Fruit fly (Drosophila melanogaster) whole organism, embryonic: ENCODE measurements around the gene CG32281.
A peak's percentile ranks its signal among the peaks of the same experiment; 100 is the strongest.

Experiments
- Bteb2 ChIP-seq: fragments of 200-800 bp; sonication (Bioruptor generic); optimal IDR thresholded peaks from 2 replicates; lab custom pipeline; 2016; ENCODE audit warnings: missing biosample characterization, missing genetic modification characterization
- C15 ChIP-seq: fragments of 200-800 bp; sonication (Bioruptor generic); IDR thresholded peaks from 3 replicates; pipeline ENCODE4 v1.3.6; 2022; ENCODE audit warnings: missing biosample characterization, missing genetic modification characterization
- CG10209 ChIP-seq: fragments of 200-800 bp; sonication (Bioruptor generic); optimal IDR thresholded peaks from 3 replicates; lab custom pipeline; 2017; ENCODE audit warnings: missing biosample characterization, mild to moderate bottlenecking, missing genetic modification characterization, missing genetic modification reagents
- CG10543 ChIP-seq: fragments of 200-800 bp; sonication (Bioruptor generic); optimal IDR thresholded peaks from 3 replicates; lab custom pipeline; 2017; ENCODE audit warnings: missing biosample characterization, mild to moderate bottlenecking, missing genetic modification characterization, moderate library complexity
- CG12155 ChIP-seq: fragments of 200-800 bp; sonication (Bioruptor generic); optimal IDR thresholded peaks from 3 replicates; lab custom pipeline; 2016; ENCODE audit warnings: missing biosample characterization, missing genetic modification characterization
- CG14014 ChIP-seq: fragments of 200-800 bp; sonication (Bioruptor generic); IDR thresholded peaks from 2 replicates; pipeline ENCODE4 v1.3.6; 2022; ENCODE audit warnings: missing biosample characterization, missing genetic modification characterization
- CG14710 ChIP-seq: fragments of 200-800 bp; sonication (Bioruptor generic); optimal IDR thresholded peaks from 3 replicates; lab custom pipeline; 2019; ENCODE audit warnings: missing biosample characterization, mild to moderate bottlenecking, missing genetic modification characterization, moderate library complexity
- CG15073 ChIP-seq: fragments of 200-800 bp; sonication (Bioruptor generic); optimal IDR thresholded peaks from 2 replicates; lab custom pipeline; 2016; ENCODE audit warnings: missing biosample characterization, missing genetic modification characterization
- CG15601 ChIP-seq: fragments of 200-800 bp; sonication (Bioruptor generic); optimal IDR thresholded peaks from 3 replicates; lab custom pipeline; 2019; ENCODE audit warnings: missing biosample characterization, mild to moderate bottlenecking, missing genetic modification characterization, moderate library complexity
- CG15696 ChIP-seq: fragments of 200-800 bp; sonication (Bioruptor generic); optimal IDR thresholded peaks from 2 replicates; lab custom pipeline; 2019; ENCODE audit warnings: missing biosample characterization, mild to moderate bottlenecking, missing genetic modification characterization, moderate library complexity
- CG17328 ChIP-seq: fragments of 200-800 bp; sonication (Bioruptor generic); IDR thresholded peaks from 2 replicates; pipeline ENCODE4 v1.3.6; 2022; ENCODE audit warnings: missing biosample characterization, missing genetic modification characterization
- CG17385 ChIP-seq: fragments of 200-800 bp; sonication (Bioruptor generic); optimal IDR thresholded peaks from 3 replicates; lab custom pipeline; 2018; ENCODE audit warnings: missing biosample characterization, mild to moderate bottlenecking, missing genetic modification characterization
- CG17829 ChIP-seq: fragments of 200-800 bp; optimal IDR thresholded peaks from 2 replicates; lab custom pipeline; 2019; ENCODE audit warnings: missing biosample characterization, mild to moderate bottlenecking, missing genetic modification characterization, moderate library complexity
- CG31365 ChIP-seq: fragments of 200-800 bp; sonication (Bioruptor generic); optimal IDR thresholded peaks from 2 replicates; lab custom pipeline; 2018; ENCODE audit warnings: missing biosample characterization, mild to moderate bottlenecking, missing genetic modification characterization
- CG33557 ChIP-seq: fragments of 200-800 bp; sonication (Bioruptor generic); optimal IDR thresholded peaks from 2 replicates; lab custom pipeline; 2019; ENCODE audit warnings: missing biosample characterization, mild to moderate bottlenecking, missing genetic modification characterization, moderate library complexity
- CG4360 ChIP-seq: fragments of 200-800 bp; sonication (Bioruptor generic); IDR thresholded peaks from 2 replicates; pipeline ENCODE4 v1.3.6; 2022; ENCODE audit warnings: missing biosample characterization, missing genetic modification characterization
- CG4820 ChIP-seq: fragments of 200-800 bp; sonication (Bioruptor generic); optimal IDR thresholded peaks from 3 replicates; lab custom pipeline; 2016; ENCODE audit warnings: missing biosample characterization, missing genetic modification characterization
- CG5953 ChIP-seq: fragments of 200-800 bp; sonication (Bioruptor generic); IDR thresholded peaks from 2 replicates; pipeline ENCODE4 v1.3.6; 2022; ENCODE audit warnings: missing biosample characterization, missing genetic modification characterization
- CG7839 ChIP-seq: fragments of 200-800 bp; sonication (Bioruptor generic); optimal IDR thresholded peaks from 3 replicates; lab custom pipeline; 2018; ENCODE audit warnings: missing biosample characterization, mild to moderate bottlenecking, missing genetic modification characterization, moderate library complexity
- CG8765 ChIP-seq: fragments of 200-800 bp; sonication (Bioruptor generic); IDR thresholded peaks from 2 replicates; pipeline ENCODE4 v1.3.6; 2022; ENCODE audit warnings: missing biosample characterization, missing genetic modification characterization
- Dbx ChIP-seq: fragments of 200-800 bp; sonication (Bioruptor generic); IDR thresholded peaks from 3 replicates; pipeline ENCODE4 v1.3.6; 2022; ENCODE audit warnings: missing biosample characterization, missing genetic modification characterization
- Dll ChIP-seq: fragments of 200-800 bp; sonication (Bioruptor generic); IDR thresholded peaks from 4 replicates; pipeline ENCODE4 v1.3.6; 2022; ENCODE audit warnings: missing biosample characterization, missing genetic modification characterization; ENCODE audit not compliant: partially characterized antibody
- Fer1 ChIP-seq: fragments of 200-800 bp; sonication (Bioruptor generic); optimal IDR thresholded peaks from 2 replicates; lab custom pipeline; 2017; ENCODE audit warnings: missing biosample characterization, mild to moderate bottlenecking, missing genetic modification characterization
- Med ChIP-seq: fragments of 200-800 bp; sonication (Bioruptor generic); peaks from one replicate; lab custom pipeline; 2016; ENCODE audit warnings: missing biosample characterization, missing genetic modification characterization, mild to moderate bottlenecking, inconsistent platforms, moderate library complexity
- Myb ChIP-seq: fragments of 200-800 bp; sonication (Bioruptor generic); optimal IDR thresholded peaks from 2 replicates; lab custom pipeline; 2016; ENCODE audit warnings: missing biosample characterization, missing genetic modification characterization
- NK7.1 ChIP-seq: fragments of 200-800 bp; sonication (Bioruptor generic); optimal IDR thresholded peaks from 3 replicates; lab custom pipeline; 2016; ENCODE audit warnings: missing biosample characterization, missing genetic modification characterization
- Rx ChIP-seq: fragments of 200-800 bp; sonication (Bioruptor generic); IDR thresholded peaks from 2 replicates; pipeline ENCODE4 v1.3.6; 2022; ENCODE audit warnings: missing biosample characterization, missing genetic modification characterization
- Taf1 ChIP-seq: fragments of 200-800 bp; sonication (Bioruptor generic); IDR thresholded peaks from 2 replicates; pipeline ENCODE4 v1.3.6; 2022; ENCODE audit warnings: missing biosample characterization, missing genetic modification characterization
- Xrp1 ChIP-seq: fragments of 200-800 bp; sonication (Bioruptor generic); IDR thresholded peaks from 2 replicates; pipeline ENCODE4 v1.3.6; 2022; ENCODE audit warnings: missing biosample characterization, missing genetic modification characterization
- al ChIP-seq: fragments of 200-800 bp; sonication (Bioruptor generic); IDR thresholded peaks from 2 replicates; pipeline ENCODE4 v1.3.6; 2022; ENCODE audit warnings: missing biosample characterization, missing genetic modification characterization
- ase ChIP-seq: fragments of 200-800 bp; sonication (Bioruptor generic); IDR thresholded peaks from 3 replicates; pipeline ENCODE4 v1.3.6; 2022; ENCODE audit warnings: missing biosample characterization, missing genetic modification characterization
- bigmax ChIP-seq: fragments of 200-800 bp; sonication (Bioruptor generic); optimal IDR thresholded peaks from 2 replicates; lab custom pipeline; 2018; ENCODE audit warnings: missing biosample characterization, mild to moderate bottlenecking, missing genetic modification characterization
- cad ChIP-seq: fragments of >200 bp; optimal IDR thresholded peaks from 2 replicates; lab custom pipeline; 2017; ENCODE audit warnings: missing biosample characterization, missing genetic modification characterization
- ci ChIP-seq: fragments of 200-800 bp; sonication (Bioruptor generic); IDR thresholded peaks from 3 replicates; pipeline ENCODE4 v1.3.6; 2022; ENCODE audit warnings: missing biosample characterization, missing genetic modification characterization
- dimm ChIP-seq: fragments of 200-800 bp; sonication (Bioruptor generic); IDR thresholded peaks from 2 replicates; pipeline ENCODE4 v1.3.6; 2022; ENCODE audit warnings: missing biosample characterization, missing genetic modification characterization
- eyg ChIP-seq: fragments of 200-800 bp; sonication (Bioruptor generic); optimal IDR thresholded peaks from 3 replicates; lab custom pipeline; 2016; ENCODE audit warnings: missing biosample characterization, missing genetic modification characterization
- gfzf ChIP-seq: fragments of 200-800 bp; sonication (Bioruptor generic); optimal IDR thresholded peaks from 2 replicates; lab custom pipeline; 2016; ENCODE audit warnings: missing biosample characterization, mild to moderate bottlenecking, missing genetic modification characterization, moderate library complexity
- ham ChIP-seq: fragments of 200-800 bp; sonication (Bioruptor generic); IDR thresholded peaks from 2 replicates; pipeline ENCODE4 v1.3.6; 2022; ENCODE audit warnings: missing biosample characterization, missing genetic modification characterization
- mam ChIP-seq: fragments of 200-800 bp; sonication (Bioruptor generic); optimal IDR thresholded peaks from 3 replicates; lab custom pipeline; 2016; ENCODE audit warnings: missing biosample characterization, missing genetic modification characterization
- mirr ChIP-seq: fragments of 200-800 bp; sonication (Bioruptor generic); optimal IDR thresholded peaks from 3 replicates; lab custom pipeline; 2018; ENCODE audit warnings: missing biosample characterization, mild to moderate bottlenecking, missing genetic modification characterization
- p53 ChIP-seq: fragments of 200-800 bp; sonication (Bioruptor generic); optimal IDR thresholded peaks from 2 replicates; lab custom pipeline; 2016; ENCODE audit warnings: missing biosample characterization, missing genetic modification characterization
- pfk ChIP-seq: fragments of 200-800 bp; sonication (Bioruptor generic); optimal IDR thresholded peaks from 2 replicates; lab custom pipeline; 2018; ENCODE audit warnings: missing biosample characterization, mild to moderate bottlenecking, missing genetic modification characterization, moderate library complexity
- pum ChIP-seq: fragments of 200-800 bp; sonication (Bioruptor generic); optimal IDR thresholded peaks from 2 replicates; lab custom pipeline; 2016; ENCODE audit warnings: missing biosample characterization, missing genetic modification characterization
- rib ChIP-seq: fragments of 200-800 bp; sonication (Bioruptor generic); IDR thresholded peaks from 2 replicates; pipeline ENCODE4 v1.3.6; 2022; ENCODE audit warnings: missing biosample characterization, missing genetic modification characterization
- ro ChIP-seq: fragments of 200-800 bp; sonication (Bioruptor generic); IDR thresholded peaks from 2 replicates; pipeline ENCODE4 v1.3.6; 2022; ENCODE audit warnings: missing biosample characterization, missing genetic modification characterization
- salm ChIP-seq: fragments of 200-800 bp; sonication (Bioruptor generic); optimal IDR thresholded peaks from 2 replicates; lab custom pipeline; 2018; ENCODE audit warnings: missing biosample characterization, mild to moderate bottlenecking, missing genetic modification characterization
- sima ChIP-seq: fragments of 200-800 bp; sonication (Bioruptor generic); optimal IDR thresholded peaks from 2 replicates; lab custom pipeline; 2016; ENCODE audit warnings: missing biosample characterization, missing genetic modification characterization
- slp2 ChIP-seq: fragments of 200-800 bp; sonication (Bioruptor generic); optimal IDR thresholded peaks from 2 replicates; lab custom pipeline; 2016; ENCODE audit warnings: missing biosample characterization, missing genetic modification characterization
- stc ChIP-seq: fragments of 200-800 bp; sonication (Bioruptor generic); IDR thresholded peaks from 2 replicates; pipeline ENCODE4 v1.3.6; 2022; ENCODE audit warnings: missing biosample characterization, missing genetic modification characterization

CG32281 gene

DNA sequence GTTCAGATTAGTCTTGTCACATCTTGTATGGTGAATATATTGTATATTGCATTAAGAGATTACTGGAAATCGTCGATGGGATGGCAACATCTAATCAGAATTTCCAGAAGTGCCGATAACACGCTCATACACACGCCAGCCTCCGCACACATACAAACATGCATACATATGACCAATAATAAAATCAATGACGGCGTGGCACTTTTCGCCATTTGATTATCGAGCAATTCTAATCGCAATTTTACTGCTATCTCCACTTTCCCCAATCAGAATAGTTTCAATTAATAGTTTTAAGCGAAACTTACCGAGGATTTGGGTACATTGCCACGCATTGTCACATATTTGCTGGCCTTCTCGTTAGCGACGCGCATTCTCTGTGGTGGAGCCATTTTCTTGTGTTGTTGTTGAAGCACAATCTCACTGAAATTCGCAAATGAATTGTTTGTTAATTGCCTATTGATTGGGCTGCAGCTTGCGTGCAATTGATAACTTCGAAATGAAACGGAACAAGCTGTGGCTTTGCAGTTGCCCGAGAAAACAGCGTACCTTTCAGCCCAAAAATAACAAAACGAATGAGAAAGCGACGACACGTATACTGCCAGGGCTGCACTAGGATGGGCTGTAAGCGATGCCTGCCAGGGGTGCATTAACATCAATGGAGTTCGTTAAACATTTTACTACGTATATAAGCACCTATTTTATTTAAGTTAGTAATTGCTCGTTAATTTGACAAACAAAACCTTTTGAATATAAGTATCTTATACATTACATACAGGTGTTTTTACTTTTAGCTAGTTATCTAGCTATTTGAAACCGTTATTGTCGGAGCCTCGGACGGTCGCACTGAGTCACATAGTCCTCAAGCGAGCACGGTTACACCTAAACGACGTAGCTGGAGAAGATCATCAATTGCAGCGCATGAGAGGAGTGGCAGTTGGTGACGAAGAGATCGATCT lies 29.6 kb downstream of the CG32281 start, which contains the start of the genes CG32276 and gry (continued):
- TF ChIP-seq ase (GFP tag; lab: Robert Waterston, UW) (peak; percentile 58; the same call in 1 of the 3 replicates), CG15601 (tag; lab: Kevin White, UChicago) (no peak), CG4820 (GFP tag; lab: Kevin White, UChicago) (peak; percentile 77), eyg (peak; percentile 54), gfzf (GFP tag; lab: Kevin White, UChicago) (peak; percentile 94), rib (GFP tag; lab: Robert Waterston, UW) (no peak), Xrp1 (GFP tag; lab: Robert Waterston, UW) (peak; percentile 72; the same call in 1 of the 2 replicates), Myb (GFP tag; lab: Kevin White, UChicago) (peak; percentile 77), CG33557 (GFP tag; lab: Kevin White, UChicago) (peak; percentile 54), CG10209 (GFP tag; lab: Kevin White, UChicago) (peak; percentile 64), CG17328 (GFP tag; lab: Robert Waterston, UW) (peak; percentile 78), Taf1 (GFP tag; lab: Robert Waterston, UW) (peak; percentile 49; the same call in 1 of the 2 replicates), CG4360 (peak; percentile 55; the same call in 1 of the 2 replicates), CG14710 (tag; lab: Kevin White, UChicago) (peak; percentile 91), salm (tag; lab: Kevin White, UChicago) (peak; percentile 26), p53 (peak; percentile 58), CG17829 (peak; percentile 87), CG15073 (no peak), mam (GFP tag; lab: Kevin White, UChicago) (peak; percentile 79), CG10543 (peak; percentile 79), slp2 (peak; percentile 67), stc (GFP tag; lab: Robert Waterston, UW) (peak; percentile 62), NK7.1 (GFP tag; lab: Kevin White, UChicago) (peak; percentile 33), CG14014 (GFP tag; lab: Robert Waterston, UW) (peak; percentile 36; the same call in 1 of the 2 replicates), cad (no peak), Bteb2 (GFP tag; lab: Kevin White, UChicago) (peak; percentile 79), pfk (GFP tag; lab: Kevin White, UChicago) (peak; percentile 57), C15 (GFP tag; lab: Robert Waterston, UW) (no peak), Rx (GFP tag; lab: Robert Waterston, UW) (peak; percentile 14; the same call in 1 of the 2 replicates), bigmax (GFP tag; lab: Kevin White, UChicago) (no peak), CG12155 (GFP tag; lab: Kevin White, UChicago) (peak; percentile 86), ci (peak; percentile 66; the same call in 2 of the 3 replicates), pum (GFP tag; lab: Kevin White, UChicago) (peak; percentile 79), Dll (GFP tag; lab: Robert Waterston, UW) (peak; percentile 43; the same call in 1 of the 4 replicates), CG5953 (GFP tag; lab: Robert Waterston, UW) (no peak), dimm (no peak), Dbx (GFP tag; lab: Robert Waterston, UW) (peak; percentile 69; the same call in 1 of the 3 replicates), CG15696 (tag; lab: Kevin White, UChicago) (peak; percentile 75), Med (GFP tag; lab: Kevin White, UChicago) (peak; percentile 97), al (GFP tag; lab: Robert Waterston, UW) (peak; percentile 73), CG17385 (peak; percentile 64), ro (GFP tag; lab: Robert Waterston, UW) (0 out of 2 replicates have a peak, but pooled peaks have one; percentile 16), mirr (peak; percentile 70), CG7839 (tag; lab: Kevin White, UChicago) (no peak), sima (no peak), CG8765 (GFP tag; lab: Robert Waterston, UW) (peak; percentile 71), ham (no peak), CG31365 (no peak), Fer1 (GFP tag; lab: Kevin White, UChicago) (peak; percentile 77)
